Worm (Caenorhabditis elegans) whole organism, L1 larva: Measurements from ENCODE around the gene Y54F10BM.9.

Experiments used
- blmp-1 ChIP-seq: fragments of 150-350 bp; optimal IDR thresholded peaks from 2 replicates; lab custom pipeline; 2014; ENCODE audit warnings: missing biosample characterization, missing genetic modification characterization
- jun-1 ChIP-seq: fragments of 150-350 bp; optimal IDR thresholded peaks from 2 replicates; lab custom pipeline; 2014; ENCODE audit warnings: missing biosample characterization, missing genetic modification reagents, missing genetic modification characterization
- lin-13 ChIP-seq: fragments of 150-350 bp; optimal IDR thresholded peaks from 2 replicates; lab custom pipeline; 2014; ENCODE audit warnings: missing biosample characterization, missing genetic modification reagents, missing genetic modification characterization
- mab-9 ChIP-seq: fragments of 200-800 bp; sonication (Bioruptor generic); IDR thresholded peaks from 2 replicates; pipeline ENCODE4 v1.3.6; 2022; ENCODE audit warnings: missing genetic modification reagents, missing genetic modification characterization, missing compliant biosample characterization
- skn-1 ChIP-seq: fragments of 150-350 bp; optimal IDR thresholded peaks from 2 replicates; lab custom pipeline; 2014; ENCODE audit warnings: missing biosample characterization, missing genetic modification characterization
- snpc-4 ChIP-seq: fragments of 150-350 bp; optimal IDR thresholded peaks from 2 replicates; lab custom pipeline; 2014; ENCODE audit warnings: missing biosample characterization, missing genetic modification characterization
- unc-62 ChIP-seq: fragments of 150-350 bp; optimal IDR thresholded peaks from 2 replicates; lab custom pipeline; 2014; ENCODE audit warnings: missing biosample characterization, missing genetic modification reagents, missing genetic modification characterization

ce11 chrIII:2294736-2295135 lies 10.0 kb downstream of the Y54F10BM.9 start:
- TF ChIP-seq lin-13 (no peak), unc-62 (GFP tag; lab: Kevin White, UChicago) (no peak), blmp-1 (tag; lab: Kevin White, UChicago) (no peak), jun-1 (tag; lab: Kevin White, UChicago) (no peak), snpc-4 (no peak), skn-1 (tag; lab: Kevin White, UChicago) (no peak), mab-9 (GFP tag; lab: Robert Waterston, UW) (no peak)
